Fruit fly (Drosophila melanogaster): ENCODE results near the gene ras.

dm6 chrX:10737422-10738150, 6.7 kb upstream of the ras start:
- no peak for TF ChIP-seq prd (optimal IDR thresholded peaks at IDR 0.05)
- TF ChIP-seq prd (GFP tag; IDR thresholded peaks at IDR 0.05): peak; percentile 89
- peak; percentile 60 for TF ChIP-seq sd (tag; optimal IDR thresholded peaks at IDR 0.05)
- TF ChIP-seq CG42726 (GFP tag; IDR thresholded peaks at IDR 0.05; ENCODE audit: partially characterized antibody): no peak
- peak; percentile 74 for TF ChIP-seq CG4854 (GFP tag; optimal IDR thresholded peaks at IDR 0.05)
- no peak for TF ChIP-seq CG15073 (GFP tag; optimal IDR thresholded peaks at IDR 0.05)
- TF ChIP-seq Blimp-1 (GFP tag; optimal IDR thresholded peaks at IDR 0.05): peak; percentile 90
- peak; percentile 51 for TF ChIP-seq psq (GFP tag; optimal IDR thresholded peaks at IDR 0.05)
- TF ChIP-seq Rx (GFP tag; IDR thresholded peaks at IDR 0.05): peak; percentile 80
- no peak for TF ChIP-seq CG14860 (GFP tag; IDR thresholded peaks at IDR 0.05; ENCODE audit: partially characterized antibody)
- peak; percentile 86 for TF ChIP-seq CG8388 (GFP tag; optimal IDR thresholded peaks at IDR 0.05)
- TF ChIP-seq CG1233 (GFP tag; optimal IDR thresholded peaks at IDR 0.05): peak; percentile 85
- no peak for TF ChIP-seq CG1832 (GFP tag; optimal IDR thresholded peaks at IDR 0.05)
- TF ChIP-seq CG1529 (GFP tag; optimal IDR thresholded peaks at IDR 0.05): peak; percentile 85
- TF ChIP-seq chn (GFP tag; optimal IDR thresholded peaks at IDR 0.05): peak; percentile 70

All from whole organism, embryonic.